Worm (Caenorhabditis elegans): ENCODE measurements around the gene srg-11.

The srg-11 gene

DNA sequence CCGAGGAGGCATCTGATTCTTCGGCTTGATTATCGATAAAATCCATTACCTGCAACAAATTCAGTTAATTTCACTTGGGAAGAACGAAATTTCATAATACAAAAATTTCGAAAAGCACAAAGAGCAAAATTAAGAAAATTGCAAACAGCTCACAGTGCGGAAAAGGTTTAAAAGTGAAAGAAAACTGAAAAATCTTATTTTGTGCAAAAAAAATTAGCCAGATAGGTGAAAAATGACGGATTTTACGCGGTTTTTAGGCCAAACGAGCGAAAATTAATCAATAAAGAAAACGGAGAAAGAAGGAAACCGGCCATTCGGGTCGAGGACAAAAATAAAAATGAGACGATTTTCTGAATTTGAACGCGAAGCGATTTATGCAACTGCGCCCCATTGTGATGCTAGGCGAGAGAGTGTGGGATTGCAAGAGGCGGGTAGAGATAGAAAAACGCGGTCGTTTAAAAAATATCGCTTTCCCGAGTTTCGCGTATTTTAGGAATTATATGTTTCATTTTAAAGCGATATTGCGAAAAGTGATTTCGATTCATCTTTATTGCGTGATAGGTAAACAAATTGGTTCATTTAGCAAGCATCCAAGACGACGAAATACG is 40.9 kb downstream of the srg-11 start, which contains the start of gene emb-5:
emb-5 (minus strand) TSS at position 51 of the 608 bp plus-strand sequence.
- TF ChIP-seq tbx-11 (GFP tag; IDR thresholded peaks at IDR 0.05) (no peak), sea-1 (GFP tag; conservative IDR thresholded peaks at IDR 0.05) (no peak), F13C5.2 (tag; optimal IDR thresholded peaks at IDR 0.05) (no peak), hmg-4 (GFP tag; optimal IDR thresholded peaks at IDR 0.05) (no peak), hnd-1 (tag; optimal IDR thresholded peaks at IDR 0.05) (no peak), scrt-1 (GFP tag; IDR thresholded peaks at IDR 0.05) (no peak), ama-1 (optimal IDR thresholded peaks at IDR 0.05) (no peak)

DNA sequence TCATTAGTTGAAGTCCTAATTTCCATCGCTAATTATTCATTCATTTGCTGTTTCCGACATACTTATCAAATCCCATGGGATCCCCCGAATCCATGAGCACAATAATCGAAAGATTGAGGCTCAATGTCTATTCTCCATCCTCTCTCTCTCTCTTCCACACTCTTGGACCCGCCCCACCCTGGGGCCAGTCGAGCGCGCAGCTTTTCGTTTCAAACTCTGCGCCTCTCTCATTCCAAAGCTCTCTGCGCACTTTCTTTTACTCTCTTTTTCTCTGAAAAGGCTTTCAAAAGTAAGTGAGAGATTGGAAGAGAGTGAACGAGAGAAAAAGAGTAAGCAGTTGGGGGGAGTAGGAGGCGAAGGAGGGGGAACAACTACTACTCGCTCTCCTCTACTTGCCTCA is 41.9 kb downstream of the srg-11 start, which contains the start of gene acy-1:
acy-1 (plus strand) TSS at position 346 of the 400 bp plus-strand sequence.
- TF ChIP-seq tra-4 (tag; optimal IDR thresholded peaks at IDR 0.05) (no peak), ceh-36 (tag; optimal IDR thresholded peaks at IDR 0.05) (no peak), hmg-4 (GFP tag; optimal IDR thresholded peaks at IDR 0.05) (peak; percentile 56), hmbx-1 (tag; optimal IDR thresholded peaks at IDR 0.05) (no peak), B0310.2 (tag; optimal IDR thresholded peaks at IDR 0.05) (no peak), aly-1 (tag; optimal IDR thresholded peaks at IDR 0.05) (no peak), tbx-11 (GFP tag; IDR thresholded peaks at IDR 0.05) (no peak), F13C5.2 (tag; optimal IDR thresholded peaks at IDR 0.05) (peak; percentile 11), tbx-37 (GFP tag; conservative IDR thresholded peaks at IDR 0.05) (no peak), flt-1 (GFP tag; IDR thresholded peaks at IDR 0.05) (no peak)

DNA sequence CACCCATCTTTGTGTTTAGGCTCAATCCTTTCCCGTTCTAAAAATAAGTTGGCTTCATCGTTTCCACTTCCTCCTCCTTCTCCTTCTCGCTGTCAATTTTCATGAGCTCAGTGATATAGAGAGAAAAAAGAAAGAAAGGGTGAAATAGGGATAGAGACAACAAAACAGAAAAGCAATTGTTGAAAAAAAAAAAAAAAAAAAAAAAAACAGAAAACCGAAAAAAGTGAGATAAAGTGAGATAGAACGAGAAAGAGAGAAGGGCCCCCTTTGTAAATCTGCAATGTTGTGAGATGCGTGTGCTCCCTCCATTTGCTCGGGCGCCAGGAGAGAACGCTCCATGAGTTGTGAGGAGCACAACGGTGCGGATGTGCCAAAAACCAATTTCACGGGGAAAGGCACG is 44.1 kb downstream of the srg-11 start:
- no peak for TF ChIP-seq tbx-37 (GFP tag; conservative IDR thresholded peaks at IDR 0.05)
